Worm (Caenorhabditis elegans) whole organism, mixed stage, embryonic: ENCODE results near the gene glt-5.

Experiments
- blmp-1 ChIP-seq: fragments of 150-350 bp; optimal IDR thresholded peaks from 2 replicates; lab custom pipeline; 2014; ENCODE audit warnings: missing biosample characterization, missing genetic modification characterization
- elt-1 ChIP-seq: sonication (generic microtip); optimal IDR thresholded peaks from 2 replicates; lab custom pipeline; 2017; ENCODE audit warnings: missing genetic modification characterization, mild to moderate bottlenecking, missing compliant biosample characterization, antibody characterized with exemption, moderate library complexity, borderline replicate concordance; ENCODE audit not compliant: insufficient read depth
- elt-3 ChIP-seq: fragments of 150-350 bp; optimal IDR thresholded peaks from 2 replicates; lab custom pipeline; 2014; ENCODE audit warnings: missing biosample characterization, missing genetic modification characterization
- nhr-12 ChIP-seq: fragments of 150-350 bp; optimal IDR thresholded peaks from 2 replicates; lab custom pipeline; 2014; ENCODE audit warnings: missing biosample characterization, missing genetic modification characterization
- nhr-28 ChIP-seq: fragments of 150-350 bp; optimal IDR thresholded peaks from 2 replicates; lab custom pipeline; 2014; ENCODE audit warnings: missing biosample characterization, missing genetic modification characterization
- nhr-76 ChIP-seq: sonication (generic microtip); optimal IDR thresholded peaks from 2 replicates; lab custom pipeline; 2017; ENCODE audit warnings: missing biosample characterization, missing genetic modification characterization
- pha-4 ChIP-seq: fragments of 150-350 bp; optimal IDR thresholded peaks from 2 replicates; lab custom pipeline; 2018; ENCODE audit warnings: missing biosample characterization, missing genetic modification reagents, missing genetic modification characterization
- snpc-4 ChIP-seq: fragments of 150-350 bp; optimal IDR thresholded peaks from 2 replicates; lab custom pipeline; 2014; ENCODE audit warnings: missing biosample characterization, missing genetic modification characterization
- unc-62 ChIP-seq: fragments of 150-350 bp; optimal IDR thresholded peaks from 2 replicates; lab custom pipeline; 2014; ENCODE audit warnings: missing biosample characterization, missing genetic modification reagents, missing genetic modification characterization
- zip-8 ChIP-seq: fragments of 150-350 bp; optimal IDR thresholded peaks from 2 replicates; lab custom pipeline; 2014; ENCODE audit warnings: missing biosample characterization, missing genetic modification characterization
- ztf-11 ChIP-seq: fragments of 150-350 bp; optimal IDR thresholded peaks from 2 replicates; lab custom pipeline; 2014; ENCODE audit warnings: missing biosample characterization, missing genetic modification characterization

- TF ChIP-seq nhr-12 (tag; lab: Kevin White, UChicago) (no peak), unc-62 (GFP tag; lab: Kevin White, UChicago) (no peak), nhr-76 (tag; lab: Kevin White, UChicago) (no peak), zip-8 (tag; lab: Kevin White, UChicago) (no peak), ztf-11 (tag; lab: Kevin White, UChicago) (no peak), elt-3 (tag; lab: Kevin White, UChicago) (no peak), elt-1 (tag; lab: Kevin White, UChicago) (no peak), blmp-1 (tag; lab: Kevin White, UChicago) (no peak), nhr-28 (tag; lab: Kevin White, UChicago) (no peak), snpc-4 (tag; lab: Kevin White, UChicago) (no peak), pha-4 (tag; lab: Kevin White, UChicago) (no peak)
Measured at ce11 chrII:9742784-9743183, 34.1 kb upstream of the glt-5 start, which contains the start of gene pno-1.
